Worm (Caenorhabditis elegans) whole organism, L4/young adult: ENCODE data around the gene F27E5.3.

Experiments used
- W03F9.2 ChIP-seq: fragments of 150-350 bp; optimal IDR thresholded peaks from 2 replicates; lab custom pipeline; 2014; ENCODE audit warnings: missing biosample characterization, missing genetic modification characterization
- him-1 ChIP-seq: sonication (generic microtip); optimal IDR thresholded peaks from 2 replicates; lab custom pipeline; 2016; ENCODE audit warnings: missing genotype, missing genetic modification reagents, missing genetic modification characterization, missing compliant biosample characterization

DNA sequence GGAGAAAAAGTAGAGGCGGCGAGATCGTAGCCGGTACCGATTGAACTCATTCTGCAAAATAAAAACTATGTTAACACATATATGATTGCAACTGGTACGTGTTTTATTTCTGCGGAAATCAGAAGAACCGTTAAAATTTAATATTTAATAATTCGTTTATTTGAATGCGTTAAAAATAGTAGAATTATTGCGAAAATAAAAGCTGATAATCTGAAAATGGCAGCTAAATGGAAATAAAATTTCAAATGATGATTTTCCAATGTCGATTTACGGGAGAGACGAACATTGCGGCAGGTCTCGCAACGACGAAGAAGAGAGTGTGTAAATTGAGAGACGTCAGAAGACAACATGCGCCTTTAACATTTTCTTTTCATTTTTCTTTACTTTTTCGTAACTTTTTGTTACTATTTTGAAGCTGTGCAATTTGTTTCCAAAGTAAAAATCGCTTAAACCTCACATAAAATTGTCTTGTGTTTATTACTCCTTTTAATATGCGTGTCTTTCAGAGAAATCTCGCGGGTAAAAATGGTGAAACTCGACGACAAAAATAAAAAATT is 44.1 kb downstream of the F27E5.3 start, which contains the start of the genes pas-7 and puf-12:
- TF ChIP-seq W03F9.2 (tag; lab: Kevin White, UChicago) (peak; percentile 77), him-1 (tag; lab: Kevin White, UChicago) (no peak)
